Fruit fly (Drosophila melanogaster) whole organism, embryonic: ENCODE results near the gene Ilp5.

Experiments used
- Abd-B ChIP-seq: fragments of 200-800 bp; sonication (Bioruptor generic); optimal IDR thresholded peaks from 2 replicates; lab custom pipeline; 2018; ENCODE audit warnings: missing biosample characterization, mild to moderate bottlenecking, missing genetic modification characterization, moderate library complexity
- Aef1 ChIP-seq: fragments of 200-800 bp; sonication (Bioruptor generic); IDR thresholded peaks from 3 replicates; pipeline ENCODE4 v1.3.6; 2022; ENCODE audit warnings: missing biosample characterization, missing genetic modification characterization
- BEAF-32 ChIP-seq: fragments of 200-800 bp; sonication (Bioruptor generic); optimal IDR thresholded peaks from 3 replicates; lab custom pipeline; 2017; ENCODE audit warnings: missing biosample characterization, missing genetic modification characterization, mild to moderate bottlenecking, moderate library complexity, missing genetic modification reagents
- Bteb2 ChIP-seq: fragments of 200-800 bp; sonication (Bioruptor generic); optimal IDR thresholded peaks from 2 replicates; lab custom pipeline; 2016; ENCODE audit warnings: missing biosample characterization, missing genetic modification characterization
- CG11456 ChIP-seq: fragments of 200-800 bp; sonication (Bioruptor generic); IDR thresholded peaks from 3 replicates; pipeline ENCODE4 v1.3.6; 2022; ENCODE audit warnings: missing biosample characterization, missing genetic modification characterization
- CG13287 ChIP-seq: fragments of 200-800 bp; sonication (Bioruptor generic); IDR thresholded peaks from 2 replicates; pipeline ENCODE4 v1.3.6; 2022; ENCODE audit warnings: missing biosample characterization, missing genetic modification characterization; ENCODE audit not compliant: partially characterized antibody
- CG14050 ChIP-seq: fragments of 200-800 bp; sonication (Bioruptor generic); IDR thresholded peaks from 3 replicates; pipeline ENCODE4 v1.3.6; 2022; ENCODE audit warnings: missing biosample characterization, missing genetic modification characterization
- CG15011 ChIP-seq: fragments of 200-800 bp; sonication (Bioruptor generic); optimal IDR thresholded peaks from 3 replicates; lab custom pipeline; 2018; ENCODE audit warnings: missing biosample characterization, mild to moderate bottlenecking, missing genetic modification characterization
- CG17385 ChIP-seq: fragments of 200-800 bp; sonication (Bioruptor generic); optimal IDR thresholded peaks from 3 replicates; lab custom pipeline; 2018; ENCODE audit warnings: missing biosample characterization, mild to moderate bottlenecking, missing genetic modification characterization
- CG18619 ChIP-seq: fragments of 200-800 bp; sonication (Bioruptor generic); optimal IDR thresholded peaks from 3 replicates; lab custom pipeline; 2017; ENCODE audit warnings: missing biosample characterization, mild to moderate bottlenecking, missing genetic modification characterization
- CG2202 ChIP-seq: fragments of 200-800 bp; sonication (Bioruptor generic); optimal IDR thresholded peaks from 2 replicates; lab custom pipeline; 2018; ENCODE audit warnings: missing biosample characterization, mild to moderate bottlenecking, missing genetic modification characterization
- CG32767 ChIP-seq: fragments of 200-800 bp; sonication (Bioruptor generic); IDR thresholded peaks from 2 replicates; pipeline ENCODE4 v1.3.6; 2022; ENCODE audit warnings: missing biosample characterization, missing genetic modification characterization
- CG33213 ChIP-seq: fragments of 200-800 bp; sonication (Bioruptor generic); optimal IDR thresholded peaks from 3 replicates; lab custom pipeline; 2016; ENCODE audit warnings: missing biosample characterization, missing genetic modification characterization
- CG7963 ChIP-seq: fragments of 200-800 bp; sonication (Bioruptor generic); IDR thresholded peaks from 3 replicates; pipeline ENCODE4 v1.3.6; 2022; ENCODE audit warnings: missing biosample characterization, missing genetic modification characterization; ENCODE audit not compliant: partially characterized antibody
- CG8388 ChIP-seq: fragments of 200-800 bp; sonication (Bioruptor generic); optimal IDR thresholded peaks from 2 replicates; lab custom pipeline; 2019; ENCODE audit warnings: missing biosample characterization, mild to moderate bottlenecking, missing genetic modification characterization, moderate library complexity
- CG9797 ChIP-seq: fragments of 200-800 bp; sonication (Bioruptor generic); optimal IDR thresholded peaks from 3 replicates; lab custom pipeline; 2018; ENCODE audit warnings: missing biosample characterization, mild to moderate bottlenecking, missing genetic modification characterization
- CG9932 ChIP-seq: fragments of 200-800 bp; sonication (Bioruptor generic); IDR thresholded peaks from 2 replicates; pipeline ENCODE4 v1.3.6; 2022; ENCODE audit warnings: missing biosample characterization, missing genetic modification characterization
- E2f1 ChIP-seq: fragments of 200-800 bp; sonication (Bioruptor generic); IDR thresholded peaks from 2 replicates; pipeline ENCODE4 v1.3.6; 2022; ENCODE audit warnings: missing biosample characterization, missing genetic modification characterization
- Ets65A ChIP-seq: fragments of 200-800 bp; sonication (Bioruptor generic); peaks from one replicate; lab custom pipeline; 2016; ENCODE audit warnings: missing biosample characterization, missing genetic modification characterization
- Gsc ChIP-seq: fragments of 200-800 bp; sonication (Bioruptor generic); IDR thresholded peaks from 2 replicates; pipeline ENCODE4 v1.3.6; 2022; ENCODE audit warnings: missing biosample characterization, missing genetic modification characterization
- HHEX ChIP-seq: fragments of 200-800 bp; sonication (Bioruptor generic); optimal IDR thresholded peaks from 3 replicates; lab custom pipeline; 2017; ENCODE audit warnings: missing biosample characterization, mild to moderate bottlenecking, missing genetic modification characterization, missing genetic modification reagents
- HLHmδ ChIP-seq: fragments of 200-800 bp; sonication (Bioruptor generic); optimal IDR thresholded peaks from 2 replicates; lab custom pipeline; 2018; ENCODE audit warnings: missing biosample characterization, mild to moderate bottlenecking, missing genetic modification characterization, moderate library complexity
- Hey ChIP-seq: fragments of 200-800 bp; sonication (Bioruptor generic); optimal IDR thresholded peaks from 3 replicates; lab custom pipeline; 2018; ENCODE audit warnings: missing biosample characterization, mild to moderate bottlenecking, missing genetic modification characterization
- Hmr ChIP-seq: fragments of 200-800 bp; sonication (Bioruptor generic); optimal IDR thresholded peaks from 3 replicates; lab custom pipeline; 2017; ENCODE audit warnings: mild to moderate bottlenecking, missing biosample characterization, missing genetic modification reagents, missing genetic modification characterization
- Hr39 ChIP-seq: fragments of >200 bp; optimal IDR thresholded peaks from 2 replicates; lab custom pipeline; 2017
- Max ChIP-seq: fragments of 200-800 bp; sonication (Bioruptor generic); optimal IDR thresholded peaks from 2 replicates; lab custom pipeline; 2016; ENCODE audit warnings: missing biosample characterization, mild to moderate bottlenecking, missing genetic modification characterization
- NC2α ChIP-seq: fragments of 200-800 bp; sonication (Bioruptor generic); optimal IDR thresholded peaks from 2 replicates; lab custom pipeline; 2016; ENCODE audit warnings: missing biosample characterization, missing genetic modification characterization
- Neu2 ChIP-seq: fragments of 200-800 bp; sonication (Bioruptor generic); optimal IDR thresholded peaks from 3 replicates; lab custom pipeline; 2016; ENCODE audit warnings: missing biosample characterization, missing genetic modification characterization, borderline replicate concordance
- Nf-YA ChIP-seq: fragments of 200-800 bp; sonication (Bioruptor generic); IDR thresholded peaks from 2 replicates; pipeline ENCODE4 v1.3.6; 2022; ENCODE audit warnings: missing biosample characterization, missing genetic modification characterization
- Nf-YC ChIP-seq: fragments of 200-800 bp; optimal IDR thresholded peaks from 3 replicates; lab custom pipeline; 2019; ENCODE audit warnings: missing biosample characterization, mild to moderate bottlenecking, missing genetic modification characterization, moderate library complexity
- Ptx1 ChIP-seq: fragments of 200-800 bp; sonication (Bioruptor generic); IDR thresholded peaks from 2 replicates; pipeline ENCODE4 v1.3.6; 2022; ENCODE audit warnings: missing biosample characterization, missing genetic modification characterization
- Ravus ChIP-seq: fragments of 200-800 bp; sonication (Bioruptor generic); IDR thresholded peaks from 2 replicates; pipeline ENCODE4 v1.3.6; 2022; ENCODE audit warnings: missing biosample characterization, missing genetic modification characterization
- Sry-δ ChIP-seq: fragments of 200-800 bp; sonication (Bioruptor generic); optimal IDR thresholded peaks from 2 replicates; lab custom pipeline; 2016; ENCODE audit warnings: missing biosample characterization, missing genetic modification characterization
- Xbp1 ChIP-seq: fragments of 200-800 bp; sonication (Bioruptor generic); optimal IDR thresholded peaks from 3 replicates; lab custom pipeline; 2016; ENCODE audit warnings: missing biosample characterization, mild to moderate bottlenecking, missing genetic modification characterization
- ab ChIP-seq: fragments of 200-800 bp; sonication (Bioruptor generic); optimal IDR thresholded peaks from 2 replicates; lab custom pipeline; 2016; ENCODE audit warnings: missing biosample characterization, missing genetic modification characterization
- az2 ChIP-seq: fragments of 200-800 bp; sonication (Bioruptor generic); optimal IDR thresholded peaks from 3 replicates; lab custom pipeline; 2016; ENCODE audit warnings: missing biosample characterization, missing genetic modification characterization
- bigmax ChIP-seq: fragments of 200-800 bp; sonication (Bioruptor generic); optimal IDR thresholded peaks from 2 replicates; lab custom pipeline; 2018; ENCODE audit warnings: missing biosample characterization, mild to moderate bottlenecking, missing genetic modification characterization
- br ChIP-seq: fragments of >200 bp; optimal IDR thresholded peaks from 2 replicates; lab custom pipeline; 2017
- crc ChIP-seq: fragments of 200-800 bp; sonication (Bioruptor generic); optimal IDR thresholded peaks from 2 replicates; lab custom pipeline; 2016; ENCODE audit warnings: missing biosample characterization, missing genetic modification characterization
- en ChIP-seq: fragments of 200-800 bp; sonication (Bioruptor generic); optimal IDR thresholded peaks from 2 replicates; lab custom pipeline; 2016; ENCODE audit warnings: missing biosample characterization, missing genetic modification characterization
- gfzf ChIP-seq: fragments of 200-800 bp; sonication (Bioruptor generic); optimal IDR thresholded peaks from 2 replicates; lab custom pipeline; 2016; ENCODE audit warnings: missing biosample characterization, mild to moderate bottlenecking, missing genetic modification characterization, moderate library complexity
- gsb ChIP-seq: fragments of 200-800 bp; sonication (Bioruptor generic); IDR thresholded peaks from 2 replicates; pipeline ENCODE4 v1.3.6; 2022; ENCODE audit warnings: missing biosample characterization, missing genetic modification characterization
- gt ChIP-seq: fragments of 200-800 bp; sonication (Bioruptor generic); IDR thresholded peaks from 2 replicates; pipeline ENCODE4 v1.3.6; 2022; ENCODE audit warnings: missing biosample characterization, missing genetic modification characterization
- kay ChIP-seq: fragments of 200-800 bp; sonication (Bioruptor generic); optimal IDR thresholded peaks from 2 replicates; lab custom pipeline; 2016; ENCODE audit warnings: missing biosample characterization, missing genetic modification characterization
- lbe ChIP-seq: fragments of 200-800 bp; sonication (Bioruptor generic); optimal IDR thresholded peaks from 2 replicates; lab custom pipeline; 2016; ENCODE audit warnings: missing biosample characterization, mild to moderate bottlenecking, missing genetic modification characterization
- lola ChIP-seq, 3 experiments: fragments of >200 bp in 2 of 3; fragments of 200-800 bp in 1 of 3; sonication (Bioruptor generic) in 1 of 3; optimal IDR thresholded peaks; 2 replicates each; lab custom pipeline; 2017 to 2019; ENCODE audit warnings: missing biosample characterization in 3 of 3, missing genetic modification characterization in 3 of 3, mild to moderate bottlenecking in 1 of 3, moderate library complexity in 1 of 3
- lov ChIP-seq, 2 experiments: fragments of 200-800 bp in 1 of 2; fragments of >200 bp in 1 of 2; sonication (Bioruptor generic) in 1 of 2; IDR thresholded peaks in 1 of 2; optimal IDR thresholded peaks in 1 of 2; 2 replicates in 1 of 2; 3 replicates in 1 of 2; pipeline versions ENCODE4 v1.3.6 to Lab custom; 2017 to 2022; ENCODE audit warnings: missing biosample characterization in 1 of 2, missing genetic modification characterization in 1 of 2
- shn ChIP-seq: fragments of 200-800 bp; sonication (Bioruptor generic); optimal IDR thresholded peaks from 3 replicates; lab custom pipeline; 2016; ENCODE audit warnings: missing biosample characterization, missing genetic modification characterization
- sug ChIP-seq: fragments of 200-800 bp; optimal IDR thresholded peaks from 2 replicates; lab custom pipeline; 2019; ENCODE audit warnings: missing biosample characterization, mild to moderate bottlenecking, missing genetic modification characterization, moderate library complexity
- unc-4 ChIP-seq: fragments of 200-800 bp; sonication (Bioruptor generic); IDR thresholded peaks from 2 replicates; pipeline ENCODE4 v1.3.6; 2022; ENCODE audit warnings: missing biosample characterization, missing genetic modification characterization; ENCODE audit not compliant: partially characterized antibody

The Ilp5 gene

dm6 chr3L:9864275-9865052 lies 40.8 kb upstream of the Ilp5 start, which contains the start of the genes iPLA2-VIA and Ciz1 (continued):
- TF ChIP-seq Nf-YA (GFP tag; lab: Robert Waterston, UW) (no peak), Aef1 (GFP tag; lab: Robert Waterston, UW) (no peak), unc-4 (GFP tag; lab: Robert Waterston, UW) (peak; percentile 79), Xbp1 (peak; percentile 48), Nf-YC (peak; percentile 50), Ets65A (GFP tag; lab: Kevin White, UChicago) (peak; percentile 94), Hmr (GFP tag; lab: Kevin White, UChicago) (no peak), CG15011 (GFP tag; lab: Kevin White, UChicago) (no peak), en (GFP tag; lab: Kevin White, UChicago) (no peak), Ravus (GFP tag; lab: Robert Waterston, UW) (no peak), lbe (GFP tag; lab: Kevin White, UChicago) (peak; percentile 3), gt (no peak), CG18619 (GFP tag; lab: Kevin White, UChicago) (no peak), Ptx1 (GFP tag; lab: Robert Waterston, UW) (no peak), BEAF-32 (GFP tag; lab: Kevin White, UChicago) (peak; percentile 92), Hr39 (no peak), CG33213 (GFP tag; lab: Kevin White, UChicago) (peak; percentile 25), CG9797 (peak; percentile 82), kay (GFP tag; lab: Kevin White, UChicago) (no peak), sug (tag; lab: Kevin White, UChicago) (no peak), E2f1 (GFP tag; lab: Robert Waterston, UW) (no peak), CG32767 (no peak), CG9932 (GFP tag; lab: Robert Waterston, UW) (no peak; the same call in 1 of the 2 replicates), HHEX (no peak), ab (GFP tag; lab: Kevin White, UChicago) (no peak), CG8388 (GFP tag; lab: Kevin White, UChicago) (no peak), Sry-δ (GFP tag; lab: Kevin White, UChicago) (peak; percentile 96), gsb (GFP tag; lab: Robert Waterston, UW) (no peak), NC2α (GFP tag; lab: Kevin White, UChicago) (no peak), az2 (no peak), CG2202 (tag; lab: Kevin White, UChicago) (no peak), Neu2 (GFP tag; lab: Kevin White, UChicago) (no peak), CG7963 (peak; percentile 47; the same call in 1 of the 3 replicates), Max (GFP tag; lab: Kevin White, UChicago) (peak; percentile 42), crc (no peak), shn (GFP tag; lab: Kevin White, UChicago) (no peak), Hey (tag; lab: Kevin White, UChicago) (no peak), CG11456 (no peak), CG13287 (GFP tag; lab: Robert Waterston, UW) (peak; percentile 82), CG17385 (GFP tag; lab: Kevin White, UChicago) (no peak), CG14050 (GFP tag; lab: Robert Waterston, UW) (no peak), br (lab: Kevin White, UChicago) (no peak), lov (optimal IDR thresholded peaks at IDR 0.05; lab: Kevin White, UChicago) (no peak), lov (GFP tag; IDR thresholded peaks at IDR 0.05; lab: Robert Waterston, UW) (no peak), HLHmδ (GFP tag; lab: Kevin White, UChicago) (no peak), Abd-B (no peak), bigmax (GFP tag; lab: Kevin White, UChicago) (no peak), Gsc (no peak), lola (GFP tag; optimal IDR thresholded peaks at IDR 0.05; lab: Kevin White, UChicago) (peak in 1 of 3 experiments; percentile 12), gfzf (GFP tag; lab: Kevin White, UChicago) (peak; percentile 67), Bteb2 (GFP tag; lab: Kevin White, UChicago) (no peak)
